Worm (Caenorhabditis elegans): Measurements from ENCODE around the gene C39H7.4.

DNA sequence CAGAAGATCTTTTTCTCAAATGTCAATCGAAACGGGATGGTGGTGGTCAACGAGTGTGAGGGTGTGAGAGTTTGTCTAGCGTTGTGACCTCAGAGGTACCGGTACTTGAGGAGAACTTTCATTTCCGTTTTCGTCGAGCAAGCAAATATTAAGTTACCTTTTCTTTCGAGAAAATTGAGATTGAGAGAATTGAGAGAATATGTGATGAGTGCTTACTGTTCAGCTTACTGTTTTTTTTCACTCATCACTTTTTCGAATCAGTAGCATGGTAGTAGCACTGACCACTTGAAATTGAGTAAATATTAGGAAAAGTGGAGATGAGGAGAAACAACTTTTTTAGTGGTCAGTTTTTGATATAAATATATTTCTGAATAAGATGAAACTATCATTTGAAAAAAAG lies 40.4 kb downstream of the C39H7.4 start, which contains the start of gene T12E12.6:
- TF ChIP-seq unc-62 (GFP tag; optimal IDR thresholded peaks at IDR 0.05) (no peak), nhr-77 (tag; optimal IDR thresholded peaks at IDR 0.05) (no peak), pqm-1 (tag; optimal IDR thresholded peaks at IDR 0.05) (no peak), fkh-10 (GFP tag; optimal IDR thresholded peaks at IDR 0.05) (no peak), aly-2 (tag; optimal IDR thresholded peaks at IDR 0.05) (no peak), ceh-82 (tag; optimal IDR thresholded peaks at IDR 0.05) (no peak), nhr-237 (tag; optimal IDR thresholded peaks at IDR 0.05) (no peak), elt-1 (tag; optimal IDR thresholded peaks at IDR 0.05) (no peak), snpc-4 (tag; optimal IDR thresholded peaks at IDR 0.05) (no peak)
